Worm (Caenorhabditis elegans) whole organism, late embryonic: Measurements from ENCODE around the gene Y73F4A.2.

ENCODE experiments used
- che-1 ChIP-seq: sonication (generic microtip); optimal IDR thresholded peaks from 2 replicates; lab custom pipeline; 2016; ENCODE audit warnings: mild to moderate bottlenecking, missing genetic modification characterization, missing compliant biosample characterization
- pha-4 ChIP-seq: fragments of 150-350 bp; optimal IDR thresholded peaks from 2 replicates; lab custom pipeline; 2018; ENCODE audit warnings: missing biosample characterization, missing genetic modification reagents, missing genetic modification characterization
- unc-86 ChIP-seq: sonication (generic microtip); optimal IDR thresholded peaks from 2 replicates; lab custom pipeline; 2016; ENCODE audit warnings: missing genetic modification characterization, missing compliant biosample characterization

ce11 chrIV:9002636-9003035 is 40.5 kb downstream of the Y73F4A.2 start, which contains the start of gene C53D6.8:
- no peak for TF ChIP-seq che-1 (tag; lab: Kevin White, UChicago)
- no peak for TF ChIP-seq unc-86 (tag; lab: Kevin White, UChicago)
- no peak for TF ChIP-seq pha-4 (tag; lab: Kevin White, UChicago)
